Fruit fly (Drosophila melanogaster): ENCODE results near the gene Rab9Fb.

Gene Rab9Fb

DNA sequence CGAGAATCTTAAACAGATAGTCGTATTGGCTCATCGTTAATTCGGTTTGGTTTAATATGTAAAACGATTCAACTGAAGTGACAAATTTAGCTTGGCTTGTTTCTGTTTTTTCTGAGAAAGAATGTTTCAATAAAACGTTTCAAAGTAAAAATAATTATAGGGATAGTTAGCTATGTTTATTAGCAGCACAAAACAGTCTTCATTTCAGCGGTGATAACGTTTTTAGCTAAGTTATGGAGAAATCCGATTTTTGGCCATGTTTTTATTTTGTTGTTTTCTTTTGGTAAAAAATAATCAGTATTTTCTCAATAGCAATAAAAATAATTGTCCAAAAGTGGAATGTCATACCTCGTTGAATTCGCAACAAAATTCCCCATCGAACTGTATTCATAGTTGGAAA, at the start of gene Rab9Fb:
TSS of gene Rab9Fb (minus strand) at position 101 of the 400 bp plus-strand sequence.
- TF ChIP-seq cyc (GFP tag; optimal IDR thresholded peaks at IDR 0.05) (no peak), OdsH (GFP tag; optimal IDR thresholded peaks at IDR 0.05) (no peak), dsx (GFP tag; optimal IDR thresholded peaks at IDR 0.05; ENCODE audit: poor library complexity, severe bottlenecking) (no peak), lz (GFP tag; optimal IDR thresholded peaks at IDR 0.05) (no peak), achi (GFP tag; optimal IDR thresholded peaks at IDR 0.05) (no peak), CG10669 (GFP tag; optimal IDR thresholded peaks at IDR 0.05) (no peak), CG7368 (GFP tag; optimal IDR thresholded peaks at IDR 0.05) (no peak), CG6276 (GFP tag; optimal IDR thresholded peaks at IDR 0.05) (no peak), Sox14 (GFP tag; optimal IDR thresholded peaks at IDR 0.05) (no peak), Hr4 (GFP tag; optimal IDR thresholded peaks at IDR 0.05) (no peak), spab (GFP tag; optimal IDR thresholded peaks at IDR 0.05) (no peak), fd59A (GFP tag; optimal IDR thresholded peaks at IDR 0.05) (no peak), CG16779 (tag; optimal IDR thresholded peaks at IDR 0.05) (no peak), CG6792 (GFP tag; optimal IDR thresholded peaks at IDR 0.05) (no peak), CG10631 (GFP tag; optimal IDR thresholded peaks at IDR 0.05) (no peak), Met (GFP tag; optimal IDR thresholded peaks at IDR 0.05) (no peak), topi (GFP tag; optimal IDR thresholded peaks at IDR 0.05) (no peak), CG11762 (GFP tag; optimal IDR thresholded peaks at IDR 0.05; ENCODE audit: insufficient read depth) (no peak), Gug (GFP tag; IDR thresholded peaks at IDR 0.05) (no peak)

DNA sequence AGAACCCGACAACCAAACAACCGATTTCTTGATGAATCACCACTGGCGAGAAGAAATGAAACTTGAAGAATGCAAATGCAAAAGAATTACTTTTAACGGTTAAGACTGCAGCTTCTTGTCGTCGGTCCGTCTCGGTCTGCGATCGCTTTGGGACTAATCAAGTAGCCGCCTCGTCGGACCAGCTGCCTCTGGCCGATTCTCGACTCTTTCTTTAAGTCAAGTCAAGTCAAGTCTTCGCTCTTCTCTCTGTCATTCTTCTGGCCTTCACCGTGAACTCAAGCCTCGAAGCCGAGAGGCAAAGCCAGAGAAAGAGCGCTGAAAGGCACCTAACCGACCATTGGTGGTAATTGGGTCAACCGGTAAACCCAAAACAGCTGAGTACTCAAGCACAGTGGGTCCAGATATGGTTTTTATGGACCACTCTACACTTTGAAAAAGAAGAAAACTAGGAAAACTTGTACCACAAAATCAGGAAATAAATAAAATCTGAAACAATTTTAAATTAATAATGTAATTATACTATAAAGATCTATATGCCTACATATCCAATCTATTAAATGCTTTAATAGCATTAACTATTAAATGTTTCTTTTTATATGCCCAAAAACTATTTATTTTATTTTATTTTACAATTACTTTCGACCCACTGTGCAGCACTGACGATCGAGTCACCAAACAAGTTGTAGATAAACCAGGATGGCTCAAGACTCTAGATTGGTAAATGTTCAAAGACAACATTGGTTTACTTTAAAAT, 14.9 kb upstream of the Rab9Fb start, which contains the start of gene C901:
TSS of gene C901 (minus strand) at position 157 of the 754 bp plus-strand sequence.
- TF ChIP-seq CG32006 (GFP tag; optimal IDR thresholded peaks at IDR 0.05) (peak; percentile 93), Smox (GFP tag; optimal IDR thresholded peaks at IDR 0.05) (peak; percentile 27), CG31627 (GFP tag; optimal IDR thresholded peaks at IDR 0.05) (no peak), dsx (GFP tag; optimal IDR thresholded peaks at IDR 0.05; ENCODE audit: poor library complexity, severe bottlenecking) (peak; percentile 28), Hr38 (GFP tag; optimal IDR thresholded peaks at IDR 0.05) (no peak), CG6163 (GFP tag; IDR thresholded peaks at IDR 0.05) (peak; percentile 55; the same call in 1 of the 3 replicates), Gug (GFP tag; IDR thresholded peaks at IDR 0.05) (peak; percentile 74), CG16779 (tag; optimal IDR thresholded peaks at IDR 0.05) (peak; percentile 41), topi (GFP tag; optimal IDR thresholded peaks at IDR 0.05) (peak; percentile 13), spab (GFP tag; optimal IDR thresholded peaks at IDR 0.05) (peak; percentile 7), Eip78C (GFP tag) (peak; percentile 89), vri (GFP tag; optimal IDR thresholded peaks at IDR 0.05) (no peak), ss (GFP tag; optimal IDR thresholded peaks at IDR 0.05) (peak in 1 of 2 experiments; percentile 27), CG6808 (GFP tag; optimal IDR thresholded peaks at IDR 0.05) (peak; percentile 20), CG6854 (GFP tag; optimal IDR thresholded peaks at IDR 0.05) (no peak), CG3919 (GFP tag; optimal IDR thresholded peaks at IDR 0.05) (peak; percentile 72), svp (GFP tag) (peak; percentile 74), Ets21C (GFP tag; optimal IDR thresholded peaks at IDR 0.05) (no peak), OdsH (GFP tag; optimal IDR thresholded peaks at IDR 0.05) (peak; percentile 82), Sox15 (GFP tag; optimal IDR thresholded peaks at IDR 0.05) (peak; percentile 43), Sox102F (GFP tag; optimal IDR thresholded peaks at IDR 0.05) (no peak), Blimp-1 (GFP tag; optimal IDR thresholded peaks at IDR 0.05) (no peak), Ets96B (tag; optimal IDR thresholded peaks at IDR 0.05) (peak; percentile 29), CG4318 (GFP tag; optimal IDR thresholded peaks at IDR 0.05) (peak; percentile 86), Hr4 (GFP tag; optimal IDR thresholded peaks at IDR 0.05) (peak; percentile 64), Lpt (GFP tag; optimal IDR thresholded peaks at IDR 0.05) (peak; percentile 66), lz (GFP tag; optimal IDR thresholded peaks at IDR 0.05) (peak; percentile 4), Eip75B (GFP tag; optimal IDR thresholded peaks at IDR 0.05) (peak; percentile 55), CG11902 (GFP tag; optimal IDR thresholded peaks at IDR 0.05) (peak; percentile 44), Sox14 (GFP tag; optimal IDR thresholded peaks at IDR 0.05) (no peak), esn (GFP tag; optimal IDR thresholded peaks at IDR 0.05) (peak; percentile 45), cyc (GFP tag; optimal IDR thresholded peaks at IDR 0.05) (peak; percentile 18), Hr39 (GFP tag; optimal IDR thresholded peaks at IDR 0.05) (no peak), Eip93F (GFP tag; optimal IDR thresholded peaks at IDR 0.05) (no peak), CG11294 (GFP tag; IDR thresholded peaks at IDR 0.05) (peak; percentile 52), pdm3 (GFP tag; optimal IDR thresholded peaks at IDR 0.05) (peak; percentile 55), fd59A (GFP tag; optimal IDR thresholded peaks at IDR 0.05) (no peak), CG34406 (GFP tag; optimal IDR thresholded peaks at IDR 0.05) (peak; percentile 82), achi (GFP tag; optimal IDR thresholded peaks at IDR 0.05) (peak; percentile 81), fkh (GFP tag; optimal IDR thresholded peaks at IDR 0.05) (no peak)
